Fruit fly (Drosophila melanogaster) whole organism, embryonic: ENCODE results near the gene CG13609.

Experiments used
- Atf-2 ChIP-seq: fragments of 200-800 bp; sonication (Bioruptor generic); optimal IDR thresholded peaks from 2 replicates; lab custom pipeline; 2016; ENCODE audit warnings: missing biosample characterization, missing genetic modification characterization
- Atf6 ChIP-seq: fragments of 200-800 bp; sonication (Bioruptor generic); IDR thresholded peaks from 2 replicates; pipeline ENCODE4 v1.3.6; 2022; ENCODE audit warnings: missing biosample characterization, missing genetic modification characterization
- BtbVII ChIP-seq: fragments of 200-800 bp; sonication (Bioruptor generic); optimal IDR thresholded peaks from 3 replicates; lab custom pipeline; 2017; ENCODE audit warnings: missing biosample characterization, mild to moderate bottlenecking, missing genetic modification characterization
- CG1024 ChIP-seq: fragments of 200-800 bp; sonication (Bioruptor generic); IDR thresholded peaks from 2 replicates; pipeline ENCODE4 v1.3.6; 2022; ENCODE audit warnings: missing biosample characterization, missing genetic modification characterization
- CG10366 ChIP-seq: fragments of 200-800 bp; sonication (Bioruptor generic); IDR thresholded peaks from 2 replicates; pipeline ENCODE4 v1.3.6; 2022; ENCODE audit warnings: missing biosample characterization, missing genetic modification characterization
- CG11504 ChIP-seq: fragments of 200-800 bp; sonication (Bioruptor generic); optimal IDR thresholded peaks from 3 replicates; lab custom pipeline; 2019; ENCODE audit warnings: missing biosample characterization, mild to moderate bottlenecking, missing genetic modification characterization, moderate library complexity
- CG12236 ChIP-seq: fragments of 200-800 bp; sonication (Bioruptor generic); optimal IDR thresholded peaks from 2 replicates; lab custom pipeline; 2016; ENCODE audit warnings: missing biosample characterization, missing genetic modification characterization
- CG12942 ChIP-seq: fragments of 200-800 bp; sonication (Bioruptor generic); optimal IDR thresholded peaks from 3 replicates; lab custom pipeline; 2016; ENCODE audit warnings: missing biosample characterization, missing genetic modification characterization
- CG15601 ChIP-seq: fragments of 200-800 bp; sonication (Bioruptor generic); optimal IDR thresholded peaks from 3 replicates; lab custom pipeline; 2019; ENCODE audit warnings: missing biosample characterization, mild to moderate bottlenecking, missing genetic modification characterization, moderate library complexity
- CG16813 ChIP-seq: fragments of 200-800 bp; sonication (Bioruptor generic); IDR thresholded peaks from 3 replicates; pipeline ENCODE4 v1.3.6; 2022; ENCODE audit warnings: missing biosample characterization, missing genetic modification characterization; ENCODE audit not compliant: partially characterized antibody
- CG16815 ChIP-seq: fragments of 200-800 bp; sonication (Bioruptor generic); optimal IDR thresholded peaks from 3 replicates; lab custom pipeline; 2017; ENCODE audit warnings: missing biosample characterization, mild to moderate bottlenecking, missing genetic modification characterization
- CG17328 ChIP-seq: fragments of 200-800 bp; sonication (Bioruptor generic); IDR thresholded peaks from 2 replicates; pipeline ENCODE4 v1.3.6; 2022; ENCODE audit warnings: missing biosample characterization, missing genetic modification characterization
- CG17802 ChIP-seq: fragments of 200-800 bp; sonication (Bioruptor generic); optimal IDR thresholded peaks from 2 replicates; lab custom pipeline; 2018; ENCODE audit warnings: missing biosample characterization, mild to moderate bottlenecking, missing genetic modification characterization, moderate library complexity
- CG30020 ChIP-seq: fragments of 200-800 bp; optimal IDR thresholded peaks from 2 replicates; lab custom pipeline; 2019; ENCODE audit warnings: missing biosample characterization, mild to moderate bottlenecking, missing genetic modification characterization, moderate library complexity
- CG30403 ChIP-seq: fragments of 200-800 bp; sonication (Bioruptor generic); optimal IDR thresholded peaks from 3 replicates; lab custom pipeline; 2016; ENCODE audit warnings: missing biosample characterization, missing genetic modification characterization
- CG3065 ChIP-seq: fragments of 200-800 bp; sonication (Bioruptor generic); optimal IDR thresholded peaks from 2 replicates; lab custom pipeline; 2016; ENCODE audit warnings: missing biosample characterization, missing genetic modification characterization
- CG3163 ChIP-seq: fragments of 200-800 bp; sonication (Bioruptor generic); optimal IDR thresholded peaks from 3 replicates; lab custom pipeline; 2016; ENCODE audit warnings: missing biosample characterization, missing genetic modification characterization
- CG3847 ChIP-seq: fragments of 200-800 bp; sonication (Bioruptor generic); IDR thresholded peaks from 2 replicates; pipeline ENCODE4 v1.3.6; 2022; ENCODE audit warnings: missing biosample characterization, missing genetic modification characterization
- CG4404 ChIP-seq: fragments of 200-800 bp; sonication (Bioruptor generic); IDR thresholded peaks from 2 replicates; pipeline ENCODE4 v1.3.6; 2022; ENCODE audit warnings: missing biosample characterization, missing genetic modification characterization
- CG7839 ChIP-seq: fragments of 200-800 bp; sonication (Bioruptor generic); optimal IDR thresholded peaks from 3 replicates; lab custom pipeline; 2018; ENCODE audit warnings: missing biosample characterization, mild to moderate bottlenecking, missing genetic modification characterization, moderate library complexity
- CG7987 ChIP-seq: fragments of 200-800 bp; sonication (Bioruptor generic); optimal IDR thresholded peaks from 2 replicates; lab custom pipeline; 2018; ENCODE audit warnings: missing biosample characterization, mild to moderate bottlenecking, missing genetic modification characterization, moderate library complexity
- CG9215 ChIP-seq: fragments of 200-800 bp; sonication (Bioruptor generic); IDR thresholded peaks from 2 replicates; pipeline ENCODE4 v1.3.6; 2022; ENCODE audit warnings: missing biosample characterization, missing genetic modification characterization
- CG9609 ChIP-seq: fragments of 200-800 bp; sonication (Bioruptor generic); optimal IDR thresholded peaks from 3 replicates; lab custom pipeline; 2016; ENCODE audit warnings: missing biosample characterization, missing genetic modification characterization
- Deaf1 ChIP-seq: fragments of 200-800 bp; optimal IDR thresholded peaks from 3 replicates; lab custom pipeline; 2019; ENCODE audit warnings: missing biosample characterization, mild to moderate bottlenecking, missing genetic modification characterization, moderate library complexity
- Dfd ChIP-seq, 2 experiments: fragments of >200 bp; optimal IDR thresholded peaks; 2 replicates each; lab custom pipeline; 2017; ENCODE audit warnings: missing biosample characterization in 2 of 2, missing genetic modification characterization in 2 of 2
- Doc3 ChIP-seq: fragments of 200-800 bp; sonication (Bioruptor generic); IDR thresholded peaks from 3 replicates; pipeline ENCODE4 v1.3.6; 2022; ENCODE audit warnings: missing biosample characterization, missing genetic modification characterization; ENCODE audit not compliant: partially characterized antibody
- Eip74EF ChIP-seq, 2 experiments: fragments of 200-800 bp in 1 of 2; fragments of >200 bp in 1 of 2; sonication (Bioruptor generic) in 1 of 2; optimal IDR thresholded peaks; 2 replicates each; lab custom pipeline; 2017 to 2019; ENCODE audit warnings: missing biosample characterization in 2 of 2, missing genetic modification characterization in 2 of 2, mild to moderate bottlenecking in 1 of 2, moderate library complexity in 1 of 2
- H15 ChIP-seq: fragments of 200-800 bp; sonication (Bioruptor generic); IDR thresholded peaks from 3 replicates; pipeline ENCODE4 v1.3.6; 2022; ENCODE audit warnings: missing biosample characterization, missing genetic modification characterization
- Hr78 ChIP-seq, 2 experiments: fragments of 200-800 bp in 1 of 2; fragments of >200 bp in 1 of 2; sonication (Bioruptor generic) in 1 of 2; optimal IDR thresholded peaks; 2 replicates each; lab custom pipeline; 2017 to 2019; ENCODE audit warnings: missing biosample characterization in 2 of 2, missing genetic modification characterization in 2 of 2, mild to moderate bottlenecking in 1 of 2, moderate library complexity in 1 of 2
- Mes4 ChIP-seq: fragments of 200-800 bp; sonication (Bioruptor generic); optimal IDR thresholded peaks from 2 replicates; lab custom pipeline; 2016; ENCODE audit warnings: missing biosample characterization, missing genetic modification characterization
- NC2α ChIP-seq: fragments of 200-800 bp; sonication (Bioruptor generic); optimal IDR thresholded peaks from 2 replicates; lab custom pipeline; 2016; ENCODE audit warnings: missing biosample characterization, missing genetic modification characterization
- Nf-YA ChIP-seq: fragments of 200-800 bp; sonication (Bioruptor generic); IDR thresholded peaks from 2 replicates; pipeline ENCODE4 v1.3.6; 2022; ENCODE audit warnings: missing biosample characterization, missing genetic modification characterization
- Nf-YC ChIP-seq: fragments of 200-800 bp; optimal IDR thresholded peaks from 3 replicates; lab custom pipeline; 2019; ENCODE audit warnings: missing biosample characterization, mild to moderate bottlenecking, missing genetic modification characterization, moderate library complexity
- Oaz ChIP-seq: fragments of 200-800 bp; sonication (Bioruptor generic); IDR thresholded peaks from 2 replicates; pipeline ENCODE4 v1.3.6; 2022; ENCODE audit warnings: missing biosample characterization, missing genetic modification characterization
- Side ChIP-seq: fragments of 200-800 bp; sonication (Bioruptor generic); optimal IDR thresholded peaks from 2 replicates; lab custom pipeline; 2016; ENCODE audit warnings: missing biosample characterization, missing genetic modification characterization
- Six4 ChIP-seq: fragments of 200-800 bp; sonication (Bioruptor generic); optimal IDR thresholded peaks from 2 replicates; lab custom pipeline; 2016; ENCODE audit warnings: missing biosample characterization, missing genetic modification characterization
- Sox100B ChIP-seq: fragments of 200-800 bp; sonication (Bioruptor generic); optimal IDR thresholded peaks from 3 replicates; lab custom pipeline; 2018; ENCODE audit warnings: missing biosample characterization, mild to moderate bottlenecking, missing genetic modification characterization
- ara ChIP-seq: fragments of 200-800 bp; sonication (Bioruptor generic); IDR thresholded peaks from 2 replicates; pipeline ENCODE4 v1.3.6; 2022; ENCODE audit warnings: missing biosample characterization, missing genetic modification characterization
- cas ChIP-seq: fragments of 200-800 bp; sonication (Bioruptor generic); IDR thresholded peaks from 2 replicates; pipeline ENCODE4 v1.3.6; 2022; ENCODE audit warnings: missing biosample characterization, missing genetic modification characterization
- dmrt11E ChIP-seq: fragments of 200-800 bp; sonication (Bioruptor generic); optimal IDR thresholded peaks from 3 replicates; lab custom pipeline; 2018; ENCODE audit warnings: missing biosample characterization, mild to moderate bottlenecking, missing genetic modification characterization, moderate library complexity
- fd64A ChIP-seq: fragments of 200-800 bp; sonication (Bioruptor generic); optimal IDR thresholded peaks from 3 replicates; lab custom pipeline; 2018; ENCODE audit warnings: missing biosample characterization, mild to moderate bottlenecking, missing genetic modification characterization
- gsb ChIP-seq: fragments of 200-800 bp; sonication (Bioruptor generic); IDR thresholded peaks from 2 replicates; pipeline ENCODE4 v1.3.6; 2022; ENCODE audit warnings: missing biosample characterization, missing genetic modification characterization
- h ChIP-seq: fragments of >200 bp; optimal IDR thresholded peaks from 2 replicates; lab custom pipeline; 2017
- kni ChIP-seq: fragments of 200-800 bp; sonication (Bioruptor generic); optimal IDR thresholded peaks from 3 replicates; lab custom pipeline; 2017; ENCODE audit warnings: mild to moderate bottlenecking, missing biosample characterization, missing genetic modification reagents, missing genetic modification characterization
- mam ChIP-seq: fragments of 200-800 bp; sonication (Bioruptor generic); optimal IDR thresholded peaks from 3 replicates; lab custom pipeline; 2016; ENCODE audit warnings: missing biosample characterization, missing genetic modification characterization
- mld ChIP-seq: fragments of 200-800 bp; sonication (Bioruptor generic); IDR thresholded peaks from 3 replicates; pipeline ENCODE4 v1.3.6; 2022; ENCODE audit warnings: missing biosample characterization, missing genetic modification characterization; ENCODE audit not compliant: partially characterized antibody
- nerfin-2 ChIP-seq: fragments of 200-800 bp; sonication (Bioruptor generic); IDR thresholded peaks from 2 replicates; pipeline ENCODE4 v1.3.6; 2022; ENCODE audit warnings: missing biosample characterization, missing genetic modification characterization; ENCODE audit not compliant: partially characterized antibody
- repo ChIP-seq: fragments of 200-800 bp; sonication (Bioruptor generic); optimal IDR thresholded peaks from 2 replicates; lab custom pipeline; 2016; ENCODE audit warnings: missing biosample characterization, missing genetic modification characterization
- salm ChIP-seq: fragments of 200-800 bp; sonication (Bioruptor generic); optimal IDR thresholded peaks from 2 replicates; lab custom pipeline; 2018; ENCODE audit warnings: missing biosample characterization, mild to moderate bottlenecking, missing genetic modification characterization
- sens-2 ChIP-seq: fragments of 200-800 bp; sonication (Bioruptor generic); IDR thresholded peaks from 2 replicates; pipeline ENCODE4 v1.3.6; 2022; ENCODE audit warnings: missing biosample characterization, missing genetic modification characterization
- so ChIP-seq: fragments of 200-800 bp; sonication (Bioruptor generic); IDR thresholded peaks from 3 replicates; pipeline ENCODE4 v1.3.6; 2022; ENCODE audit warnings: missing biosample characterization, missing genetic modification characterization
- sr ChIP-seq: fragments of 200-800 bp; sonication (Bioruptor generic); IDR thresholded peaks from 3 replicates; pipeline ENCODE4 v1.3.6; 2022; ENCODE audit warnings: missing biosample characterization, missing genetic modification characterization

CG13609 gene

dm6 chr3R:24226744-24227143 is at the start of gene CG13609, which contains the start of gene Spps (continued):
- TF ChIP-seq CG1024 (GFP tag; lab: Robert Waterston, UW): no peak
- peak; percentile 17 for TF ChIP-seq CG7987 (GFP tag; lab: Kevin White, UChicago)
- peak; percentile 83 for TF ChIP-seq Doc3 (GFP tag; lab: Robert Waterston, UW)
- TF ChIP-seq BtbVII (GFP tag; lab: Kevin White, UChicago): no peak
- TF ChIP-seq CG30403 (GFP tag; lab: Kevin White, UChicago): no peak
- TF ChIP-seq H15: no peak
- TF ChIP-seq CG3065: no peak
- no peak for TF ChIP-seq Sox100B (GFP tag; lab: Kevin White, UChicago)
- TF ChIP-seq fd64A: no peak
- no peak for TF ChIP-seq kni (GFP tag; lab: Kevin White, UChicago)
- TF ChIP-seq cas (GFP tag; lab: Robert Waterston, UW): no peak
- peak; percentile 47 for TF ChIP-seq CG3847 (GFP tag; lab: Robert Waterston, UW)
- no peak for TF ChIP-seq ara (GFP tag; lab: Robert Waterston, UW)
- no peak for TF ChIP-seq NC2α (GFP tag; lab: Kevin White, UChicago)
- no peak for TF ChIP-seq CG15601 (tag; lab: Kevin White, UChicago)
- peak; percentile 3 for TF ChIP-seq Mes4 (GFP tag; lab: Kevin White, UChicago)
- TF ChIP-seq Atf6 (GFP tag; lab: Robert Waterston, UW): no peak
- no peak for TF ChIP-seq CG10366 (GFP tag; lab: Robert Waterston, UW)
- peak; percentile 96 for TF ChIP-seq mld (GFP tag; lab: Robert Waterston, UW)
- peak; percentile 94 for TF ChIP-seq nerfin-2 (GFP tag; lab: Robert Waterston, UW)
- peak; percentile 48 for TF ChIP-seq CG30020 (tag; lab: Kevin White, UChicago)
- no peak for TF ChIP-seq Hr78 (GFP tag; optimal IDR thresholded peaks at IDR 0.05; lab: Kevin White, UChicago)
- no peak for TF ChIP-seq Oaz
- 0 out of 2 replicates have a peak, but pooled peaks have one; percentile 20 for TF ChIP-seq Nf-YA (GFP tag; lab: Robert Waterston, UW)
- TF ChIP-seq CG4404: no peak
- no peak for TF ChIP-seq so (GFP tag; lab: Robert Waterston, UW)
- TF ChIP-seq gsb (GFP tag; lab: Robert Waterston, UW): no peak
- TF ChIP-seq CG3163 (GFP tag; lab: Kevin White, UChicago): no peak
- no peak for TF ChIP-seq salm (tag; lab: Kevin White, UChicago)
- TF ChIP-seq Eip74EF (GFP tag; optimal IDR thresholded peaks at IDR 0.05; lab: Kevin White, UChicago): no peak
- TF ChIP-seq sr: peak; percentile 9; the same call in 1 of the 3 replicates
- no peak for TF ChIP-seq CG11504
- TF ChIP-seq Nf-YC (tag; lab: Kevin White, UChicago): no peak
- TF ChIP-seq CG9215: no peak
- TF ChIP-seq Atf-2: no peak
- peak; percentile 3 for TF ChIP-seq CG9609 (GFP tag; lab: Kevin White, UChicago)
- no peak for TF ChIP-seq CG7839 (tag; lab: Kevin White, UChicago)
- TF ChIP-seq repo: no peak
- TF ChIP-seq CG16813 (GFP tag; lab: Robert Waterston, UW): peak; percentile 95
- TF ChIP-seq mam (GFP tag; lab: Kevin White, UChicago): peak; percentile 34
- TF ChIP-seq Six4 (GFP tag; lab: Kevin White, UChicago): no peak
- no peak for TF ChIP-seq sens-2 (GFP tag; lab: Robert Waterston, UW)
- TF ChIP-seq CG16815: no peak
- no peak for TF ChIP-seq h
- TF ChIP-seq Dfd (GFP tag; optimal IDR thresholded peaks at IDR 0.05; lab: Kevin White, UChicago): no peak
- TF ChIP-seq CG17802: no peak
- peak; percentile 7 for TF ChIP-seq Side (GFP tag; lab: Kevin White, UChicago)
- no peak for TF ChIP-seq CG12942
- TF ChIP-seq Deaf1: no peak
- TF ChIP-seq CG17328 (GFP tag; lab: Robert Waterston, UW): 0 out of 2 replicates have a peak, but pooled peaks have one; percentile 13
- TF ChIP-seq dmrt11E (tag; lab: Kevin White, UChicago): peak; percentile 4
- TF ChIP-seq CG12236 (GFP tag; lab: Kevin White, UChicago): no peak
